Worm (Caenorhabditis elegans) whole organism, late embryonic: Measurements from ENCODE around the gene K12H6.8.
A peak's percentile ranks its signal among the peaks of the same experiment; 100 is the strongest.

Experiments
- C38D4.7 ChIP-seq: fragments of 200-800 bp; sonication (Bioruptor generic); optimal IDR thresholded peaks from 2 replicates; lab custom pipeline; 2018; ENCODE audit warnings: mild to moderate bottlenecking, missing genetic modification characterization, moderate library complexity, missing compliant biosample characterization
- T23F11.4 ChIP-seq: fragments of 200-800 bp; sonication (Bioruptor generic); optimal IDR thresholded peaks from 2 replicates; lab custom pipeline; 2018; ENCODE audit warnings: mild to moderate bottlenecking, missing genetic modification characterization, missing compliant biosample characterization
- Y22D7AL.16 ChIP-seq: sonication (generic microtip); optimal IDR thresholded peaks from 2 replicates; lab custom pipeline; 2016; ENCODE audit warnings: missing genetic modification characterization, missing compliant biosample characterization
- ahr-1 ChIP-seq: sonication (generic microtip); optimal IDR thresholded peaks from 2 replicates; lab custom pipeline; 2016; ENCODE audit warnings: missing genetic modification characterization, missing compliant biosample characterization
- ceh-19 ChIP-seq: fragments of 200-800 bp; sonication (Bioruptor generic); optimal IDR thresholded peaks from 2 replicates; lab custom pipeline; 2018; ENCODE audit warnings: mild to moderate bottlenecking, missing genetic modification characterization, missing compliant biosample characterization
- ceh-22 ChIP-seq: sonication (generic microtip); optimal IDR thresholded peaks from 2 replicates; lab custom pipeline; 2017; ENCODE audit warnings: missing biosample characterization, missing genetic modification characterization
- ceh-30 ChIP-seq: fragments of 150-350 bp; optimal IDR thresholded peaks from 2 replicates; lab custom pipeline; 2014; ENCODE audit warnings: missing biosample characterization, missing genetic modification characterization
- ceh-31 ChIP-seq: sonication (generic microtip); optimal IDR thresholded peaks from 2 replicates; lab custom pipeline; 2016; ENCODE audit warnings: missing genetic modification characterization, missing compliant biosample characterization
- ceh-34 ChIP-seq: sonication (generic microtip); optimal IDR thresholded peaks from 2 replicates; lab custom pipeline; 2016; ENCODE audit warnings: mild to moderate bottlenecking, missing genetic modification characterization, missing compliant biosample characterization
- ceh-45 ChIP-seq: fragments of 200-800 bp; sonication (Bioruptor generic); IDR thresholded peaks from 2 replicates; pipeline ENCODE4 v1.3.6; 2022; ENCODE audit warnings: missing genetic modification reagents, missing genetic modification characterization, missing compliant biosample characterization
- ceh-48 ChIP-seq: sonication (generic microtip); optimal IDR thresholded peaks from 2 replicates; lab custom pipeline; 2016; ENCODE audit warnings: missing genetic modification characterization, inconsistent platforms, missing compliant biosample characterization
- ceh-9 ChIP-seq: sonication (generic microtip); optimal IDR thresholded peaks from 2 replicates; lab custom pipeline; 2016; ENCODE audit warnings: mild to moderate bottlenecking, missing genetic modification characterization, inconsistent platforms, missing compliant biosample characterization
- che-1 ChIP-seq: sonication (generic microtip); optimal IDR thresholded peaks from 2 replicates; lab custom pipeline; 2016; ENCODE audit warnings: mild to moderate bottlenecking, missing genetic modification characterization, missing compliant biosample characterization
- dmd-4 ChIP-seq: sonication (generic microtip); optimal IDR thresholded peaks from 2 replicates; lab custom pipeline; 2016; ENCODE audit warnings: borderline replicate concordance, missing genetic modification characterization, missing compliant biosample characterization
- dve-1 ChIP-seq: sonication (generic microtip); optimal IDR thresholded peaks from 2 replicates; lab custom pipeline; 2017; ENCODE audit warnings: antibody characterized with exemption, mild to moderate bottlenecking, missing genetic modification characterization, missing compliant biosample characterization
- elt-2 ChIP-seq: sonication (generic microtip); optimal IDR thresholded peaks from 2 replicates; lab custom pipeline; 2016; ENCODE audit warnings: missing genetic modification reagents, missing genetic modification characterization, missing compliant biosample characterization
- elt-4 ChIP-seq: sonication (generic microtip); optimal IDR thresholded peaks from 2 replicates; lab custom pipeline; 2016; ENCODE audit warnings: missing genetic modification characterization, missing compliant biosample characterization
- fax-1 ChIP-seq: sonication (generic microtip); optimal IDR thresholded peaks from 2 replicates; lab custom pipeline; 2016; ENCODE audit warnings: missing genotype, missing genetic modification characterization, missing compliant biosample characterization
- fkh-10 ChIP-seq: fragments of 150-350 bp; optimal IDR thresholded peaks from 2 replicates; lab custom pipeline; 2014; ENCODE audit warnings: missing biosample characterization, missing genetic modification reagents, missing genetic modification characterization
- fkh-6 ChIP-seq: sonication (generic microtip); optimal IDR thresholded peaks from 2 replicates; lab custom pipeline; 2016; ENCODE audit warnings: missing genetic modification characterization, missing compliant biosample characterization
- gmeb-2 ChIP-seq: sonication (generic microtip); optimal IDR thresholded peaks from 2 replicates; lab custom pipeline; 2016; ENCODE audit warnings: missing genetic modification characterization, inconsistent platforms, missing compliant biosample characterization
- hlh-13 ChIP-seq: fragments of 200-800 bp; sonication (Bioruptor generic); optimal IDR thresholded peaks from 2 replicates; lab custom pipeline; 2018; ENCODE audit warnings: mild to moderate bottlenecking, missing genetic modification characterization, missing compliant biosample characterization
- hlh-15 ChIP-seq: sonication (generic microtip); optimal IDR thresholded peaks from 2 replicates; lab custom pipeline; 2016; ENCODE audit warnings: missing genetic modification characterization, missing compliant biosample characterization
- hlh-30 ChIP-seq: sonication (generic microtip); optimal IDR thresholded peaks from 2 replicates; lab custom pipeline; 2017; ENCODE audit warnings: antibody characterized with exemption, missing genetic modification characterization, missing compliant biosample characterization; ENCODE audit not compliant: insufficient read depth
- hlh-6 ChIP-seq: sonication (generic microtip); optimal IDR thresholded peaks from 2 replicates; lab custom pipeline; 2016; ENCODE audit warnings: missing genotype, missing genetic modification characterization, missing compliant biosample characterization
- hlh-8 ChIP-seq: sonication (generic microtip); optimal IDR thresholded peaks from 2 replicates; lab custom pipeline; 2016; ENCODE audit warnings: missing genotype, missing genetic modification characterization, missing compliant biosample characterization
- lin-11 ChIP-seq: fragments of 200-800 bp; sonication (Bioruptor generic); optimal IDR thresholded peaks from 2 replicates; lab custom pipeline; 2018; ENCODE audit warnings: mild to moderate bottlenecking, missing genetic modification characterization, missing compliant biosample characterization
- nfya-1 ChIP-seq: sonication (generic microtip); optimal IDR thresholded peaks from 2 replicates; lab custom pipeline; 2017; ENCODE audit warnings: missing genetic modification characterization, mild to moderate bottlenecking, missing compliant biosample characterization, antibody characterized with exemption, moderate library complexity
- nhr-11 ChIP-seq: fragments of 150-350 bp; optimal IDR thresholded peaks from 2 replicates; lab custom pipeline; 2014; ENCODE audit warnings: missing biosample characterization, missing genetic modification characterization
- nhr-232 ChIP-seq: sonication (generic microtip); optimal IDR thresholded peaks from 2 replicates; lab custom pipeline; 2016; ENCODE audit warnings: missing genetic modification characterization, missing compliant biosample characterization
- npax-4 ChIP-seq: sonication (generic microtip); optimal IDR thresholded peaks from 2 replicates; lab custom pipeline; 2016; ENCODE audit warnings: missing genetic modification characterization, missing compliant biosample characterization
- pat-9 ChIP-seq: fragments of 200-800 bp; sonication (Bioruptor generic); optimal IDR thresholded peaks from 2 replicates; lab custom pipeline; 2018; ENCODE audit warnings: mild to moderate bottlenecking, missing genetic modification characterization, moderate library complexity, missing compliant biosample characterization
- pax-1 ChIP-seq: fragments of 150-350 bp; optimal IDR thresholded peaks from 2 replicates; lab custom pipeline; 2014; ENCODE audit warnings: missing biosample characterization, missing genetic modification characterization
- pqm-1 ChIP-seq: sonication (generic microtip); optimal IDR thresholded peaks from 2 replicates; lab custom pipeline; 2016; ENCODE audit warnings: missing genetic modification characterization, missing compliant biosample characterization
- pros-1 ChIP-seq: fragments of 150-350 bp; optimal IDR thresholded peaks from 2 replicates; lab custom pipeline; 2014; ENCODE audit warnings: missing biosample characterization, missing genetic modification reagents, missing genetic modification characterization
- ref-2 ChIP-seq: sonication (generic microtip); optimal IDR thresholded peaks from 2 replicates; lab custom pipeline; 2016; ENCODE audit warnings: missing genetic modification characterization, missing compliant biosample characterization
- rnt-1 ChIP-seq: sonication (generic microtip); optimal IDR thresholded peaks from 2 replicates; lab custom pipeline; 2016; ENCODE audit warnings: missing genetic modification characterization, missing compliant biosample characterization
- sdc-2 ChIP-seq: sonication (generic microtip); optimal IDR thresholded peaks from 2 replicates; lab custom pipeline; 2016; ENCODE audit warnings: missing genotype, missing genetic modification characterization, missing compliant biosample characterization
- sox-2 ChIP-seq: fragments of 200-800 bp; sonication (Bioruptor generic); IDR thresholded peaks from 2 replicates; pipeline ENCODE4 v1.3.6; 2022; ENCODE audit warnings: missing genetic modification reagents, missing genetic modification characterization, missing compliant biosample characterization
- syd-9 ChIP-seq: sonication (generic microtip); optimal IDR thresholded peaks from 2 replicates; lab custom pipeline; 2016; ENCODE audit warnings: mild to moderate bottlenecking, missing genetic modification characterization, moderate library complexity, missing compliant biosample characterization
- unc-3 ChIP-seq, 2 experiments: fragments of 200-800 bp in 1 of 2; sonication (Bioruptor generic) in 1 of 2; sonication (generic microtip) in 1 of 2; conservative IDR thresholded peaks in 1 of 2; optimal IDR thresholded peaks in 1 of 2; 2 replicates each; pipeline versions ENCODE4 v1.3.6 to Lab custom; 2016 to 2022; ENCODE audit warnings: missing compliant biosample characterization in 2 of 2, missing genetic modification characterization in 2 of 2, missing genetic modification reagents in 1 of 2
- unc-55 ChIP-seq: sonication (generic microtip); optimal IDR thresholded peaks from 2 replicates; lab custom pipeline; 2017; ENCODE audit warnings: missing biosample characterization, missing genetic modification reagents, missing genetic modification characterization
- zip-5 ChIP-seq: sonication (generic microtip); optimal IDR thresholded peaks from 2 replicates; lab custom pipeline; 2016; ENCODE audit warnings: missing genetic modification characterization, missing compliant biosample characterization

K12H6.8 gene

ce11 chrII:2845674-2846073 is 18.0 kb downstream of the K12H6.8 start:
- no peak for TF ChIP-seq pqm-1 (tag; lab: Kevin White, UChicago)

- no peak for TF ChIP-seq pat-9
- TF ChIP-seq dve-1 (tag; lab: Kevin White, UChicago): peak; percentile 94
Observed at ce11 chrII:2846552-2846951, 18.9 kb downstream of the K12H6.8 start.

DNA sequence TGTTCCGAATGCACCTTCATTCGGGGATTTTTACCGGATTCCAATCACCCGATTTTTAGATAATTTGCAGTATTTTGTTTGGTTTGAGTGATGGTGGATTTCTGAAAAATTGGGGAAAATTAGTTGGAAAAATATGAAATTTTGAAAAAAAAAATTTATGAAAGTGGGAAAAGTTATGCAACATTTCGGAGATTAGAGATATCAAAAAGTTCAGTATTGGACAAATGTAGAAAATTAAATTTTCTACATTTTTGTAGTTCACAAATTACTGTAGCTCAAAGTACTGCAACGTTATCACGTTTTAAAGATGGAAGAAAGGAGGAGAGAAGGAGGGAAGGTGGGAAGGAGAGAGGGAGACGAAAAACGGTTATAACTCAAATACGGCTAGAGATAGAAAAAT is 24.8 kb downstream of the K12H6.8 start, which contains the start of gene ptc-3:
TSS of gene ptc-3 (minus strand) at position 101 of the 400 bp plus-strand sequence.
- no peak for TF ChIP-seq hlh-8
- no peak for TF ChIP-seq ceh-9 (tag; lab: Kevin White, UChicago)
- TF ChIP-seq T23F11.4 (GFP tag; lab: Kevin White, UChicago): no peak
- TF ChIP-seq unc-55: no peak
- TF ChIP-seq elt-4 (tag; lab: Kevin White, UChicago): no peak
- TF ChIP-seq unc-3 (GFP tag; conservative IDR thresholded peaks at IDR 0.05; lab: Robert Waterston, UW): no peak
- TF ChIP-seq unc-3 (tag; optimal IDR thresholded peaks at IDR 0.05; lab: Kevin White, UChicago): no peak
- TF ChIP-seq sdc-2 (tag; lab: Kevin White, UChicago): no peak
- no peak for TF ChIP-seq hlh-30 (tag; lab: Kevin White, UChicago)
- no peak for TF ChIP-seq zip-5 (tag; lab: Kevin White, UChicago)
- no peak for TF ChIP-seq ahr-1 (tag; lab: Kevin White, UChicago)
- no peak for TF ChIP-seq fkh-6 (tag; lab: Kevin White, UChicago)
- TF ChIP-seq ceh-22 (tag; lab: Kevin White, UChicago): no peak
- TF ChIP-seq ceh-48 (tag; lab: Kevin White, UChicago): no peak
- TF ChIP-seq ceh-30 (tag; lab: Kevin White, UChicago): no peak
- no peak for TF ChIP-seq C38D4.7
- no peak for TF ChIP-seq lin-11
- TF ChIP-seq pros-1 (tag; lab: Kevin White, UChicago): no peak

DNA sequence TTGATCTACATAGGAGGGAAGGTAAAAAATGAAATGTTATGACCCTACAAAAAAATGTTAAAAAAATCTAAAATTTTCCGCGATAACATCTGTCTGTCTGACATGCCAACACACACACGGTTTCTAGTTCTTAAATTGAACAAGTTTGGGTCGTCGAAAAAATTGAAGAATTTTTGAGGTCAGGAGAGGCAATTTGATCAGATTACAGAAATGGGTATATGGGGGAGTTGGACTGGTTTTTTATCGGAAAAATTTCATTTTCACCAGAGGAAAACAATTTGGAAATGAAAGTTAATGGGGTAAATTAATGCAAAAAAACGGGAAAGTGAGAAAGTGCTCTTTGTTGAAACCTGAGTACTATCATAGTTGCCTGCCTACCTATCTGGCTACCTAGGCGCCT is 26.1 kb downstream of the K12H6.8 start:
- TF ChIP-seq nfya-1 (tag; lab: Kevin White, UChicago) (no peak), ceh-19 (GFP tag; lab: Kevin White, UChicago) (no peak), pqm-1 (tag; lab: Kevin White, UChicago) (no peak), ceh-22 (tag; lab: Kevin White, UChicago) (no peak), Y22D7AL.16 (tag; lab: Kevin White, UChicago) (no peak), ceh-31 (tag; lab: Kevin White, UChicago) (no peak), fax-1 (no peak), fkh-10 (no peak), fkh-6 (tag; lab: Kevin White, UChicago) (no peak), che-1 (tag; lab: Kevin White, UChicago) (no peak), gmeb-2 (tag; lab: Kevin White, UChicago) (no peak), hlh-15 (no peak), elt-2 (tag; lab: Kevin White, UChicago) (no peak), ceh-45 (no peak), nhr-232 (tag; lab: Kevin White, UChicago) (no peak), dmd-4 (tag; lab: Kevin White, UChicago) (no peak), ceh-48 (tag; lab: Kevin White, UChicago) (no peak), syd-9 (tag; lab: Kevin White, UChicago) (no peak), zip-5 (tag; lab: Kevin White, UChicago) (no peak), elt-4 (tag; lab: Kevin White, UChicago) (no peak)

DNA sequence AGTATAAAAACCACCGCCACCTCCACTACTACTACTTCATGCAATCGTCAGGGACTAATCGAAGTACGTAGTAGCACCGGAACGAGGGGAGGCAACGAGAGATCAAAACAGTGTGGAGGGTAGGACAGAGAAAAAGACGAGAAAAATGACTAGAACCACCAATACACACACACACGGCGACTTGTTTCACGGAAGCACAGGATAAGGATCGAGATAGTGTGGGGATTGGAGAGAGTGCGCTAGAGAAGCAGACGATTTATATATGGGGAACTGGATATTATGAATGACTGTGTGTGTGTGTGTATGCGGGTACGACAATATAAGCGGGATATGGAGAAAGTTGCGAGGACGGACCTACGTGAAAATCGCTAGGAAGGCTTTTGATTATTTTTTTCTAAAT is 27.1 kb downstream of the K12H6.8 start:
- peak; percentile 41 for TF ChIP-seq ceh-31 (tag; lab: Kevin White, UChicago)
- peak; percentile 11 for TF ChIP-seq hlh-6 (tag; lab: Kevin White, UChicago)
- no peak for TF ChIP-seq C38D4.7
- TF ChIP-seq npax-4 (tag; lab: Kevin White, UChicago): no peak
- TF ChIP-seq ceh-48 (tag; lab: Kevin White, UChicago): no peak
- no peak for TF ChIP-seq pax-1 (tag; lab: Kevin White, UChicago)
- TF ChIP-seq fax-1: no peak
- no peak for TF ChIP-seq ceh-34 (tag; lab: Kevin White, UChicago)
- TF ChIP-seq hlh-13 (GFP tag; lab: Kevin White, UChicago): no peak
- no peak for TF ChIP-seq rnt-1
- TF ChIP-seq ref-2: no peak
- no peak for TF ChIP-seq hlh-8
- no peak for TF ChIP-seq nhr-11 (tag; lab: Kevin White, UChicago)
- no peak for TF ChIP-seq sox-2 (GFP tag; lab: Robert Waterston, UW)
